Fruit fly (Drosophila melanogaster) whole organism, pupa: ENCODE measurements around the gene CG17666.

Experiments
- CG10348 ChIP-seq: fragments of 200-800 bp; sonication (Bioruptor generic); IDR thresholded peaks from 2 replicates; pipeline ENCODE4 v1.3.6; 2022; ENCODE audit warnings: missing biosample characterization, missing genetic modification characterization
- CG12605 ChIP-seq: fragments of 200-800 bp; sonication (Bioruptor generic); IDR thresholded peaks from 2 replicates; pipeline ENCODE4 v1.3.6; 2022; ENCODE audit warnings: missing biosample characterization, missing genetic modification characterization
- CG13204 ChIP-seq: fragments of 200-800 bp; sonication (Bioruptor generic); optimal IDR thresholded peaks from 2 replicates; lab custom pipeline; 2018; ENCODE audit warnings: missing biosample characterization, mild to moderate bottlenecking, missing genetic modification characterization, moderate library complexity
- CG14655 ChIP-seq: fragments of 200-800 bp; sonication (Bioruptor generic); optimal IDR thresholded peaks from 3 replicates; lab custom pipeline; 2017; ENCODE audit warnings: mild to moderate bottlenecking, missing biosample characterization, missing genetic modification reagents, missing genetic modification characterization
- CG15710 ChIP-seq: fragments of 200-800 bp; sonication (Bioruptor generic); optimal IDR thresholded peaks from 2 replicates; lab custom pipeline; 2018; ENCODE audit warnings: missing biosample characterization, mild to moderate bottlenecking, missing genetic modification characterization, moderate library complexity
- CG17806 ChIP-seq: fragments of 200-800 bp; sonication (Bioruptor generic); optimal IDR thresholded peaks from 2 replicates; lab custom pipeline; 2018; ENCODE audit warnings: missing biosample characterization, mild to moderate bottlenecking, missing genetic modification characterization, moderate library complexity
- CG32121 ChIP-seq: fragments of 200-800 bp; sonication (Bioruptor generic); IDR thresholded peaks from 2 replicates; pipeline ENCODE4 v1.3.6; 2022; ENCODE audit warnings: missing biosample characterization, missing genetic modification characterization
- CG34367 ChIP-seq: fragments of 200-800 bp; sonication (Bioruptor generic); optimal IDR thresholded peaks from 2 replicates; lab custom pipeline; 2018; ENCODE audit warnings: missing biosample characterization, mild to moderate bottlenecking, missing genetic modification characterization
- CG4496 ChIP-seq: fragments of 200-800 bp; sonication (Bioruptor generic); IDR thresholded peaks from 3 replicates; pipeline ENCODE4 v1.3.6; 2022; ENCODE audit warnings: missing biosample characterization, missing genetic modification characterization
- CG8159 ChIP-seq: fragments of 200-800 bp; sonication (Bioruptor generic); optimal IDR thresholded peaks from 3 replicates; lab custom pipeline; 2018; ENCODE audit warnings: missing biosample characterization, mild to moderate bottlenecking, missing genetic modification characterization, moderate library complexity
- CG8301 ChIP-seq: fragments of 200-800 bp; sonication (Bioruptor generic); optimal IDR thresholded peaks from 2 replicates; lab custom pipeline; 2018; ENCODE audit warnings: missing biosample characterization, mild to moderate bottlenecking, missing genetic modification characterization
- CG9948 ChIP-seq: fragments of 200-800 bp; sonication (Bioruptor generic); optimal IDR thresholded peaks from 2 replicates; lab custom pipeline; 2018; ENCODE audit warnings: missing biosample characterization, mild to moderate bottlenecking, missing genetic modification characterization, moderate library complexity
- D1 ChIP-seq: fragments of 200-800 bp; sonication (Bioruptor generic); optimal IDR thresholded peaks from 2 replicates; lab custom pipeline; 2018; ENCODE audit warnings: missing biosample characterization, mild to moderate bottlenecking, missing genetic modification characterization, moderate library complexity
- EcR ChIP-seq: fragments of 200-800 bp; sonication (Bioruptor generic); optimal IDR thresholded peaks from 3 replicates; lab custom pipeline; 2019; ENCODE audit warnings: missing biosample characterization, missing genetic modification characterization, mild to moderate bottlenecking, moderate library complexity, missing genetic modification reagents
- Ets98B ChIP-seq: fragments of 200-800 bp; sonication (Bioruptor generic); IDR thresholded peaks from 2 replicates; pipeline ENCODE4 v1.3.6; 2022; ENCODE audit warnings: missing biosample characterization, missing genetic modification characterization
- Pif1A ChIP-seq: fragments of 200-800 bp; sonication (Bioruptor generic); optimal IDR thresholded peaks from 3 replicates; lab custom pipeline; 2016; ENCODE audit warnings: missing biosample characterization, missing genetic modification characterization
- Pif1B ChIP-seq: fragments of 200-800 bp; sonication (Bioruptor generic); optimal IDR thresholded peaks from 3 replicates; lab custom pipeline; 2016; ENCODE audit warnings: missing biosample characterization, missing genetic modification characterization
- Snoo ChIP-seq: fragments of 200-800 bp; sonication (Bioruptor generic); optimal IDR thresholded peaks from 3 replicates; lab custom pipeline; 2017; ENCODE audit warnings: missing biosample characterization, mild to moderate bottlenecking, missing genetic modification characterization, inconsistent platforms
- fd96Ca ChIP-seq: fragments of 200-800 bp; sonication (Bioruptor generic); IDR thresholded peaks from 3 replicates; pipeline ENCODE4 v1.3.6; 2022; ENCODE audit warnings: missing biosample characterization, missing genetic modification characterization
- gl ChIP-seq: fragments of 200-800 bp; sonication (Bioruptor generic); optimal IDR thresholded peaks from 2 replicates; lab custom pipeline; 2018; ENCODE audit warnings: missing biosample characterization, mild to moderate bottlenecking, missing genetic modification characterization
- rn ChIP-seq: fragments of 200-800 bp; sonication (Bioruptor generic); IDR thresholded peaks from 2 replicates; pipeline ENCODE4 v1.3.6; 2022; ENCODE audit warnings: missing biosample characterization, missing genetic modification characterization

The CG17666 gene

DNA sequence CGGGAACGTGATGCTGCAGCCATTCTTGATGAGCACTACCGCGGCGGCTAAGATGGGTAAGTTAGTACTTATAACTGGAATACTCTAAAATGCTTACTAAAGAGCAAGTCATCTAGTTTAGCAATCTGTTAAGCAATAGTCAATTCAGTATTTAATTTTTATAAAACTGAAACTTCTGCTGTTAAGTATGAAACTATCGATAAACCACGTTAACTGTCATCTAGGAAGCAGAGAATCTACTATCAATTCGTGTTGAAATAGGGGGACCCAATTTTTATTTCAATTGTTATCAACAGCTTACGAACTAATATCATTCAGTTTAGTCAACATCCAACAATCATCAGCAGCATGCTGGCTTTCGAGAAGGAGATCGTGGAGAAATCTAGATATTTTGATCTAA, 27.3 kb downstream of the CG17666 start, which contains the start of gene CG32110:
CG32110 (plus strand) TSS at position 301 of the 400 bp plus-strand sequence.
- TF ChIP-seq rn (no peak), Snoo (tag; lab: Kevin White, UChicago) (no peak), CG4496 (GFP tag; lab: Robert Waterston, UW) (no peak), CG8301 (tag; lab: Kevin White, UChicago) (no peak), CG9948 (tag; lab: Kevin White, UChicago) (no peak), Ets98B (GFP tag; lab: Robert Waterston, UW) (no peak), gl (tag; lab: Kevin White, UChicago) (no peak), CG13204 (GFP tag; lab: Kevin White, UChicago) (no peak), CG12605 (GFP tag; lab: Robert Waterston, UW) (no peak), Pif1B (GFP tag; lab: Kevin White, UChicago) (no peak), Pif1A (GFP tag; lab: Kevin White, UChicago) (no peak), CG32121 (no peak), CG34367 (tag; lab: Kevin White, UChicago) (no peak), CG8159 (no peak)

DNA sequence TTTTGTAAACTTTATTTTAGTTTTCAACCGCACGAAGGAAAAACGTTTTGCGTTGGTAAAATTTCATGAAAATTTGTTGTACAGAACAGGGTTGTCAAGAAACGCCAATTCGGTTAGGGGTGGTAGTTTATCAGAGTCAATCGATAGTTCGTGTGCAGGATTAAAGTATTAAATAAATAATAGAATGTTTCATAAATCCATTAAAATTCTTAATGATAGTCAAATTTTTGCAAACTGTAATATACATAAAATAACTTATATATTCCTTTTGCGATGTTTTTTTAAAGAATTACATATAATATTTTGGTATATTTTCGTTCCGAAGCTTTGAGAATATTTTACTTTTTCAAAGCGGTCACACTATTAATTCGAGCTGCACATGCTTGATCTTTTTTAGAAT, 32.8 kb downstream of the CG17666 start, which contains the start of the genes Sf3a2 and CG42588:
Sf3a2 (minus strand) TSS at position 113 of the 400 bp plus-strand sequence.
CG42588 (plus strand) TSS at position 348 of the 400 bp plus-strand sequence.
- TF ChIP-seq CG8159 = no peak
- TF ChIP-seq CG17806 (tag; lab: Kevin White, UChicago) = peak; percentile 31
- TF ChIP-seq CG4496 (GFP tag; lab: Robert Waterston, UW) = no peak
- no peak for TF ChIP-seq CG9948 (tag; lab: Kevin White, UChicago)
- no peak for TF ChIP-seq gl (tag; lab: Kevin White, UChicago)
- TF ChIP-seq CG13204 (GFP tag; lab: Kevin White, UChicago) = no peak
- no peak for TF ChIP-seq CG32121
- TF ChIP-seq rn = peak; percentile 36; the same call in 1 of the 2 replicates
- no peak for TF ChIP-seq CG8301 (tag; lab: Kevin White, UChicago)
- no peak for TF ChIP-seq Ets98B (GFP tag; lab: Robert Waterston, UW)

DNA sequence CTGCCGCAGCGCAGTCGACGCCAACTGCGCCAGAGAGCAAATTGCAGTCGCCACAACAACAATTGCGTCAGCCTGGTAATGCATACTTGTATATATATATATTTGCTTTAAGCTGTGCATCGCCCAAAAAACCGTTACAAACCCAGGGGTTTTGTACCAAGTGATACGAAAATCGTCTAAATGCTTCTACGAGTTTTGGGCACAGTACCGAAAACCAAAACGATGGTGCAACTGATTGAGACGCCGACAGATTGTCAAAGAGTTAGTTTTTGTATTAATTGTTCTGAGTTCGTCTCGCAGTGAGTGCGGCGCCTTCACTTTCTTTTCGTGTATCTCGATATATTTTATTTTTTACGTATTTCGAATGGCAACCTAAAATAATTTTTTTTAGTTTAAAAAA, 33.7 kb downstream of the CG17666 start:
- TF ChIP-seq gl (tag; lab: Kevin White, UChicago) = no peak
- TF ChIP-seq CG13204 (GFP tag; lab: Kevin White, UChicago) = no peak
- no peak for TF ChIP-seq Ets98B (GFP tag; lab: Robert Waterston, UW)
- no peak for TF ChIP-seq CG4496 (GFP tag; lab: Robert Waterston, UW)
- TF ChIP-seq CG8159 = no peak
- TF ChIP-seq CG15710 (tag; lab: Kevin White, UChicago) = no peak
- TF ChIP-seq CG34367 (tag; lab: Kevin White, UChicago) = no peak
- TF ChIP-seq fd96Ca (GFP tag; lab: Robert Waterston, UW) = no peak
- no peak for TF ChIP-seq D1
- no peak for TF ChIP-seq CG12605 (GFP tag; lab: Robert Waterston, UW)
- TF ChIP-seq rn = no peak
- no peak for TF ChIP-seq CG32121
- TF ChIP-seq Pif1B (GFP tag; lab: Kevin White, UChicago) = no peak
- no peak for TF ChIP-seq Snoo (tag; lab: Kevin White, UChicago)
- TF ChIP-seq CG17806 (tag; lab: Kevin White, UChicago) = no peak

DNA sequence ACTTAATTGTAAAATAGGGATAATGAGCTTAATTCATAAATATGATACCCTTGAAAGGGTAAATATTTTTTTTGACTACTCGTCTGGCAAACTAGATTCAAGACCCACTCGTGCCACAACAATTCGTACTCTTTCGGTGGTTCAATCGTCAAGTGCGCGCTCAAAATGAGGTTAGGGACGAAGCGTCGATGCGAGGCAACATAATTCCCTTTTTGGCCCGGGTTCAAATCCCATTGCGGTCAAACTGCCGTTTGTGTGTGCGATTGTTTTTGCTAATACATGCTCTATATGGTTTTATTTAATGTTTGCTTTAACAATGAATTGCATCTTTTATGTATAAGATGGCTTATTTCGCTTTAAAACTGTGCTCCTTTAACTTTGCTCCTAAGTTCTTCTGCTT, 34.6 kb downstream of the CG17666 start:
- TF ChIP-seq fd96Ca (GFP tag; lab: Robert Waterston, UW) (no peak), Snoo (tag; lab: Kevin White, UChicago) (no peak), CG4496 (GFP tag; lab: Robert Waterston, UW) (no peak), gl (tag; lab: Kevin White, UChicago) (no peak), rn (no peak), CG14655 (no peak), Pif1B (GFP tag; lab: Kevin White, UChicago) (no peak), CG10348 (GFP tag; lab: Robert Waterston, UW) (no peak), D1 (no peak), Pif1A (GFP tag; lab: Kevin White, UChicago) (no peak), CG34367 (tag; lab: Kevin White, UChicago) (no peak), CG8159 (no peak), CG8301 (tag; lab: Kevin White, UChicago) (no peak)
- TF ChIP-seq, all 21 proteins: peak for 0

DNA sequence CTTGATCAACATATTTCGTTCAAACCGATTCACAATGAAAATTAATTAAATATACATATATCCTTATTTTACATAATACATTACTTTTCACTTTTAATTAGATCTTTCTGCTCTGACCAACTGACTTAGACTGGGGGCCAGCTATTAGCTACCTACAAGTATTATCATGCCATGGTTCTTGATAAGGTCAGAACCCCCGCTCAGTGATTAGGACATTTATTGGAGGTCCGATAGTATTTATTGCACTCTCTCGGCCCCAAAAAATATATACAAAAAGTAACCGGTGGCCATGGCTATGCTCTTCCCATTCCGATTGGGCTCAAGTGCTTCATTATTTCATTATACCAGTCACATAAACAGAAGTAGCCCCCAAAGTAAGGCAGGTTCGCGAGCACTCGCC, 46.6 kb downstream of the CG17666 start:
- TF ChIP-seq rn (no peak), CG8301 (tag; lab: Kevin White, UChicago) (no peak), CG8159 (no peak), Pif1A (GFP tag; lab: Kevin White, UChicago) (no peak), CG14655 (no peak), CG13204 (GFP tag; lab: Kevin White, UChicago) (no peak), CG17806 (tag; lab: Kevin White, UChicago) (no peak), CG9948 (tag; lab: Kevin White, UChicago) (no peak), Snoo (tag; lab: Kevin White, UChicago) (no peak), CG12605 (GFP tag; lab: Robert Waterston, UW) (no peak)

DNA sequence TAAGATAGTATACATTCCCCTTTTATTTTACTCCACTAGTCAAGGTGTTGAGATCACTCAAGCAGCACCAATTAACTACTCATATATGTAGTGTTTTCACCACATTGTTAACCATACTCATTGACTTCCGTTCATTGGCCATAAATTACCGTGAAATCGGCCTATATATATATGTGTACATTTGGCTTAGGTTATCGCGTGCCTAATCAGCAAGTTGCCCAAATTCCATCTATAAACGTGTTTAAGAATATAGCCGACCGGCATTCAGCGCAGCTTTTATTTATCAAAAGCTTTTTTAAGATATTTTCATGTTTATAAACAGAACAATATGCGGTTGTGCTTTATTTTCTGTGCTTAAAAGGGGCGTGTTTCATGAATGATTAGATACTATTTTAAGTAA, 47.4 kb downstream of the CG17666 start:
- no peak for TF ChIP-seq Snoo (tag; lab: Kevin White, UChicago)
- TF ChIP-seq Ets98B (GFP tag; lab: Robert Waterston, UW) = no peak
- TF ChIP-seq EcR (GFP tag; lab: Kevin White, UChicago) = no peak
- TF ChIP-seq rn = no peak
